Worm (Caenorhabditis elegans) whole organism, L4 larva: Measurements from ENCODE around the gene mrps-2.

ENCODE experiments used
- D1046.2 ChIP-seq: fragments of 200-800 bp; sonication (Bioruptor generic); IDR thresholded peaks from 2 replicates; pipeline ENCODE4 v1.3.6; 2022; ENCODE audit warnings: missing genetic modification characterization, missing compliant biosample characterization
- Y105C5A.15 ChIP-seq: fragments of 200-800 bp; sonication (Bioruptor generic); IDR thresholded peaks from 2 replicates; pipeline ENCODE4 v1.3.6; 2022; ENCODE audit warnings: missing genetic modification characterization, missing compliant biosample characterization
- ZK546.5 ChIP-seq, 2 experiments: sonication (generic microtip); optimal IDR thresholded peaks; 2 replicates each; lab custom pipeline; 2017; ENCODE audit warnings: missing biosample characterization in 2 of 2, missing genetic modification characterization in 2 of 2
- ama-1 ChIP-seq: fragments of 150-350 bp; optimal IDR thresholded peaks from 2 replicates; lab custom pipeline; 2014; ENCODE audit warnings: inconsistent platforms, mixed read lengths
- lin-13 ChIP-seq: fragments of 150-350 bp; optimal IDR thresholded peaks from 2 replicates; lab custom pipeline; 2014; ENCODE audit warnings: missing biosample characterization, missing genetic modification reagents, missing genetic modification characterization
- nhr-237 ChIP-seq: sonication (generic microtip); optimal IDR thresholded peaks from 2 replicates; lab custom pipeline; 2017; ENCODE audit warnings: missing biosample characterization, missing genetic modification characterization
- nhr-76 ChIP-seq: fragments of 150-350 bp; optimal IDR thresholded peaks from 2 replicates; lab custom pipeline; 2014; ENCODE audit warnings: missing biosample characterization, missing genetic modification characterization
- nhr-77 ChIP-seq: fragments of 150-350 bp; optimal IDR thresholded peaks from 2 replicates; lab custom pipeline; 2014; ENCODE audit warnings: missing biosample characterization, missing genetic modification characterization
- snpc-1.2 ChIP-seq: fragments of 200-800 bp; sonication (Bioruptor generic); IDR thresholded peaks from 2 replicates; pipeline ENCODE4 v1.3.6; 2022; ENCODE audit warnings: missing genetic modification reagents, missing genetic modification characterization, missing compliant biosample characterization
- unc-39 ChIP-seq: sonication (generic microtip); optimal IDR thresholded peaks from 2 replicates; lab custom pipeline; 2017; ENCODE audit warnings: missing biosample characterization, missing genetic modification characterization
- unc-62 ChIP-seq, 3 experiments: fragments of 150-350 bp in 1 of 3; sonication (generic microtip); optimal IDR thresholded peaks in 2 of 3; peaks in 1 of 3; 1 replicate in 1 of 3; 2 replicates in 2 of 3; lab custom pipeline; 2014 to 2017; ENCODE audit warnings: missing biosample characterization in 3 of 3, missing genetic modification characterization in 3 of 3, missing genetic modification reagents in 3 of 3, missing genotype in 1 of 3
- zfp-2 ChIP-seq: sonication (generic microtip); optimal IDR thresholded peaks from 2 replicates; lab custom pipeline; 2016; ENCODE audit warnings: mild to moderate bottlenecking, missing genetic modification characterization, missing compliant biosample characterization

ce11 chrV:8417271-8417670, 48.2 kb upstream of the mrps-2 start:
- TF ChIP-seq unc-62 (GFP tag; optimal IDR thresholded peaks at IDR 0.05 in 1 of 2; lab: Kevin White, UChicago) (no peak), unc-62 (tag; optimal IDR thresholded peaks at IDR 0.05; lab: Kevin White, UChicago) (no peak), ZK546.5 (tag; optimal IDR thresholded peaks at IDR 0.05; lab: Kevin White, UChicago) (no peak), ama-1 (lab: Kevin White, UChicago) (no peak), nhr-76 (no peak), D1046.2 (GFP tag; lab: Robert Waterston, UW) (no peak), unc-39 (tag; lab: Kevin White, UChicago) (no peak), Y105C5A.15 (GFP tag; lab: Robert Waterston, UW) (no peak), nhr-237 (tag; lab: Kevin White, UChicago) (no peak), nhr-77 (tag; lab: Kevin White, UChicago) (no peak), snpc-1.2 (no peak), lin-13 (no peak), zfp-2 (tag; lab: Kevin White, UChicago) (no peak)
